Worm (Caenorhabditis elegans): ENCODE measurements around the gene Y43C5B.2.

Gene Y43C5B.2

ce11 chrIV:10313565-10313964 is 38.6 kb downstream of the Y43C5B.2 start, which contains the start of gene acs-18:
Gene acs-18 (minus strand): TSS chrIV:10313665.
- TF ChIP-seq sea-1 (GFP tag; conservative IDR thresholded peaks at IDR 0.05) (no peak), hnd-1 (tag; optimal IDR thresholded peaks at IDR 0.05) (no peak), scrt-1 (GFP tag; IDR thresholded peaks at IDR 0.05) (no peak), tra-4 (tag; optimal IDR thresholded peaks at IDR 0.05) (no peak), tbx-37 (GFP tag; conservative IDR thresholded peaks at IDR 0.05) (no peak), ceh-13 (GFP tag; optimal IDR thresholded peaks at IDR 0.05) (no peak), pes-1 (GFP tag; IDR thresholded peaks at IDR 0.05) (no peak), ets-7 (tag; optimal IDR thresholded peaks at IDR 0.05) (no peak)

ce11 chrIV:10311115-10311514 is 41.0 kb downstream of the Y43C5B.2 start:
- no peak for TF ChIP-seq aly-1 (tag; optimal IDR thresholded peaks at IDR 0.05)
- TF ChIP-seq tbx-37 (GFP tag; conservative IDR thresholded peaks at IDR 0.05): no peak
- no peak for TF ChIP-seq B0310.2 (tag; optimal IDR thresholded peaks at IDR 0.05)
- TF ChIP-seq pes-1 (GFP tag; IDR thresholded peaks at IDR 0.05): no peak
- no peak for TF ChIP-seq tra-4 (tag; optimal IDR thresholded peaks at IDR 0.05)
- TF ChIP-seq scrt-1 (GFP tag; IDR thresholded peaks at IDR 0.05): no peak
- TF ChIP-seq hnd-1 (tag; optimal IDR thresholded peaks at IDR 0.05): no peak
- TF ChIP-seq ceh-13 (GFP tag; optimal IDR thresholded peaks at IDR 0.05): no peak
- TF ChIP-seq hmg-4 (GFP tag; optimal IDR thresholded peaks at IDR 0.05): no peak
- no peak for TF ChIP-seq flt-1 (GFP tag; IDR thresholded peaks at IDR 0.05)

- TF ChIP-seq tbx-37 (GFP tag; conservative IDR thresholded peaks at IDR 0.05): no peak
- no peak for TF ChIP-seq hmbx-1 (tag; optimal IDR thresholded peaks at IDR 0.05)
- no peak for TF ChIP-seq ceh-36 (tag; optimal IDR thresholded peaks at IDR 0.05)
- no peak for TF ChIP-seq ceh-13 (GFP tag; optimal IDR thresholded peaks at IDR 0.05)
- no peak for TF ChIP-seq tra-4 (tag; optimal IDR thresholded peaks at IDR 0.05)
- TF ChIP-seq sea-1 (GFP tag; conservative IDR thresholded peaks at IDR 0.05): no peak
- TF ChIP-seq flt-1 (GFP tag; IDR thresholded peaks at IDR 0.05): no peak
- no peak for TF ChIP-seq tbx-11 (GFP tag; IDR thresholded peaks at IDR 0.05)
- no peak for TF ChIP-seq scrt-1 (GFP tag; IDR thresholded peaks at IDR 0.05)
- no peak for TF ChIP-seq ets-7 (tag; optimal IDR thresholded peaks at IDR 0.05)
- TF ChIP-seq pes-1 (GFP tag; IDR thresholded peaks at IDR 0.05): no peak
- no peak for TF ChIP-seq aly-1 (tag; optimal IDR thresholded peaks at IDR 0.05)
- no peak for TF ChIP-seq ama-1 (optimal IDR thresholded peaks at IDR 0.05)
- no peak for TF ChIP-seq hnd-1 (tag; optimal IDR thresholded peaks at IDR 0.05)
- no peak for TF ChIP-seq F13C5.2 (tag; optimal IDR thresholded peaks at IDR 0.05)
- TF ChIP-seq B0310.2 (tag; optimal IDR thresholded peaks at IDR 0.05): no peak
- TF ChIP-seq hmg-4 (GFP tag; optimal IDR thresholded peaks at IDR 0.05): no peak
Measured at ce11 chrIV:10310329-10310728, 41.8 kb downstream of the Y43C5B.2 start, which contains the start of gene R09E10.8. Gene R09E10.8 (minus strand): TSS chrIV:10310429.

ce11 chrIV:10304383-10304782 is 47.8 kb downstream of the Y43C5B.2 start:
- no peak for TF ChIP-seq flt-1 (GFP tag; IDR thresholded peaks at IDR 0.05)
- TF ChIP-seq ama-1 (optimal IDR thresholded peaks at IDR 0.05): no peak
- TF ChIP-seq hmbx-1 (tag; optimal IDR thresholded peaks at IDR 0.05): no peak
- TF ChIP-seq tbx-37 (GFP tag; conservative IDR thresholded peaks at IDR 0.05): no peak
- TF ChIP-seq B0310.2 (tag; optimal IDR thresholded peaks at IDR 0.05): no peak
- no peak for TF ChIP-seq tra-4 (tag; optimal IDR thresholded peaks at IDR 0.05)
- no peak for TF ChIP-seq scrt-1 (GFP tag; IDR thresholded peaks at IDR 0.05)
- no peak for TF ChIP-seq aly-1 (tag; optimal IDR thresholded peaks at IDR 0.05)
- TF ChIP-seq ceh-36 (tag; optimal IDR thresholded peaks at IDR 0.05): no peak
- no peak for TF ChIP-seq sea-1 (GFP tag; conservative IDR thresholded peaks at IDR 0.05)
- no peak for TF ChIP-seq ets-7 (tag; optimal IDR thresholded peaks at IDR 0.05)
- TF ChIP-seq ceh-13 (GFP tag; optimal IDR thresholded peaks at IDR 0.05): no peak
- no peak for TF ChIP-seq tbx-11 (GFP tag; IDR thresholded peaks at IDR 0.05)
- TF ChIP-seq hmg-4 (GFP tag; optimal IDR thresholded peaks at IDR 0.05): no peak
- TF ChIP-seq pes-1 (GFP tag; IDR thresholded peaks at IDR 0.05): no peak
- no peak for TF ChIP-seq hnd-1 (tag; optimal IDR thresholded peaks at IDR 0.05)
- TF ChIP-seq F13C5.2 (tag; optimal IDR thresholded peaks at IDR 0.05): no peak

ce11 chrIV:10302203-10302602 is 49.9 kb downstream of the Y43C5B.2 start, which contains the start of gene R09E10.5:
Gene R09E10.5 (minus strand): TSS chrIV:10302303.
- TF ChIP-seq pes-1 (GFP tag; IDR thresholded peaks at IDR 0.05): no peak
